Worm (Caenorhabditis elegans): ENCODE data around the gene srsx-30.

Gene srsx-30

ce11 chrV:10203435-10204009 is 44.9 kb downstream of the srsx-30 start, which contains the start of gene chpf-1:
TSS of gene chpf-1 (minus strand) at chrV:10203485.
- no peak for TF ChIP-seq Y95B8A.8 (GFP tag; IDR thresholded peaks at IDR 0.05)
- TF ChIP-seq T07F8.4 (tag; optimal IDR thresholded peaks at IDR 0.05): no peak
- 0 out of 2 replicates have a peak, but pooled peaks have one; percentile 17 for TF ChIP-seq madf-6 (GFP tag; IDR thresholded peaks at IDR 0.05)
- peak; percentile 65 for TF ChIP-seq nhr-80 (tag; optimal IDR thresholded peaks at IDR 0.05)
- TF ChIP-seq ets-4 (GFP tag; optimal IDR thresholded peaks at IDR 0.05): no peak
- no peak for TF ChIP-seq cebp-1 (GFP tag; IDR thresholded peaks at IDR 0.05)
- peak; percentile 2 for TF ChIP-seq cebp-1 (tag; optimal IDR thresholded peaks at IDR 0.05)
- no peak for TF ChIP-seq ceh-27 (GFP tag; optimal IDR thresholded peaks at IDR 0.05)
- no peak for TF ChIP-seq snpc-4 (GFP tag; optimal IDR thresholded peaks at IDR 0.05)
- TF ChIP-seq snpc-4 (tag; optimal IDR thresholded peaks at IDR 0.05): peak in 2 of 4 experiments; percentile 33 to 36
- TF ChIP-seq rcor-1 (GFP tag; IDR thresholded peaks at IDR 0.05): no peak
- peak; percentile 56 for TF ChIP-seq ztf-18 (tag; optimal IDR thresholded peaks at IDR 0.05)
- no peak for TF ChIP-seq gei-17 (GFP tag; optimal IDR thresholded peaks at IDR 0.05)
- no peak for TF ChIP-seq attf-6 (GFP tag; IDR thresholded peaks at IDR 0.05)
- no peak for TF ChIP-seq dox-1 (GFP tag; IDR thresholded peaks at IDR 0.05)

ce11 chrV:10204863-10205338 is 46.3 kb downstream of the srsx-30 start, which contains the start of the genes ZK856.19 and ZK856.11:
TSS of gene ZK856.19 (minus strand) at chrV:10204913.
TSS of gene ZK856.11 (minus strand) at chrV:10204938.
- TF ChIP-seq F55B11.4 (tag; optimal IDR thresholded peaks at IDR 0.05; ENCODE audit: borderline replicate concordance, insufficient read depth) (no peak), D2030.7 (GFP tag; IDR thresholded peaks at IDR 0.05) (peak; percentile 17; the same call in 1 of the 2 replicates), cebp-2 (GFP tag; IDR thresholded peaks at IDR 0.05) (no peak), xnd-1 (tag; optimal IDR thresholded peaks at IDR 0.05) (no peak), die-1 (tag; optimal IDR thresholded peaks at IDR 0.05) (no peak), hrde-1 (tag; optimal IDR thresholded peaks at IDR 0.05; ENCODE audit: borderline replicate concordance) (peak; percentile 0), dpl-1 (GFP tag; optimal IDR thresholded peaks at IDR 0.05) (no peak), ztf-3 (GFP tag; optimal IDR thresholded peaks at IDR 0.05) (no peak), dox-1 (GFP tag; IDR thresholded peaks at IDR 0.05) (peak; percentile 24; the same call in 1 of the 2 replicates), tbp1 (GFP tag; optimal IDR thresholded peaks at IDR 0.05) (peak; percentile 44), unc-130 (GFP tag; optimal IDR thresholded peaks at IDR 0.05) (peak; percentile 5), fkh-3 (tag; optimal IDR thresholded peaks at IDR 0.05) (no peak), egrh-3 (GFP tag; IDR thresholded peaks at IDR 0.05) (no peak), F23B12.7 (tag; optimal IDR thresholded peaks at IDR 0.05; ENCODE audit: insufficient read depth) (peak; percentile 45), mel-28 (tag; optimal IDR thresholded peaks at IDR 0.05; ENCODE audit: borderline replicate concordance) (no peak), snpc-3.4 (tag; optimal IDR thresholded peaks at IDR 0.05) (peak; percentile 41), ztf-22 (GFP tag; optimal IDR thresholded peaks at IDR 0.05) (no peak), K12H6.12 (tag; optimal IDR thresholded peaks at IDR 0.05) (no peak), madf-3 (GFP tag; IDR thresholded peaks at IDR 0.05) (no peak), T26A5.8 (tag; optimal IDR thresholded peaks at IDR 0.05) (no peak), lir-1 (GFP tag; conservative IDR thresholded peaks at IDR 0.05) (no peak), let-607 (tag; optimal IDR thresholded peaks at IDR 0.05) (no peak), attf-5 (GFP tag; optimal IDR thresholded peaks at IDR 0.05) (no peak), hmg-1.2 (GFP tag; IDR thresholded peaks at IDR 0.05) (peak; percentile 32; the same call in 1 of the 2 replicates), ztf-18 (tag; optimal IDR thresholded peaks at IDR 0.05) (peak; percentile 93), egl-18 (GFP tag; IDR thresholded peaks at IDR 0.05) (no peak), sptf-2 (GFP tag; optimal IDR thresholded peaks at IDR 0.05) (no peak), sea-2 (GFP tag; IDR thresholded peaks at IDR 0.05) (no peak), hlh-12 (tag; optimal IDR thresholded peaks at IDR 0.05) (no peak), F37B4.10 (GFP tag; IDR thresholded peaks at IDR 0.05) (no peak), ceh-27 (GFP tag; optimal IDR thresholded peaks at IDR 0.05) (peak; percentile 14), F49E8.2 (tag; optimal IDR thresholded peaks at IDR 0.05; ENCODE audit: insufficient read depth) (peak; percentile 41), B0336.3 (GFP tag; IDR thresholded peaks at IDR 0.05) (0 out of 2 replicates have a peak, but pooled peaks have one; percentile 49), akir-1 (GFP tag; optimal IDR thresholded peaks at IDR 0.05) (no peak), ets-4 (GFP tag; optimal IDR thresholded peaks at IDR 0.05) (no peak)

All from whole organism, young adult.